Fruit fly (Drosophila melanogaster): ENCODE measurements around the gene mv.

Gene mv

dm6 chr3L:1964099-1964498 lies at the start of gene mv:
TSS of gene mv (minus strand) at chr3L:1964178.
- TF ChIP-seq Hr96 (GFP tag; optimal IDR thresholded peaks at IDR 0.05) (no peak), CG7101 (tag; optimal IDR thresholded peaks at IDR 0.05) (no peak), CG14711 (tag; optimal IDR thresholded peaks at IDR 0.05) (peak; percentile 10), bab1 (GFP tag; optimal IDR thresholded peaks at IDR 0.05) (peak; percentile 33), CG11617 (GFP tag; optimal IDR thresholded peaks at IDR 0.05) (peak; percentile 41), Mnt (GFP tag; optimal IDR thresholded peaks at IDR 0.05) (peak; percentile 18), tj (GFP tag; optimal IDR thresholded peaks at IDR 0.05) (peak; percentile 59)

DNA sequence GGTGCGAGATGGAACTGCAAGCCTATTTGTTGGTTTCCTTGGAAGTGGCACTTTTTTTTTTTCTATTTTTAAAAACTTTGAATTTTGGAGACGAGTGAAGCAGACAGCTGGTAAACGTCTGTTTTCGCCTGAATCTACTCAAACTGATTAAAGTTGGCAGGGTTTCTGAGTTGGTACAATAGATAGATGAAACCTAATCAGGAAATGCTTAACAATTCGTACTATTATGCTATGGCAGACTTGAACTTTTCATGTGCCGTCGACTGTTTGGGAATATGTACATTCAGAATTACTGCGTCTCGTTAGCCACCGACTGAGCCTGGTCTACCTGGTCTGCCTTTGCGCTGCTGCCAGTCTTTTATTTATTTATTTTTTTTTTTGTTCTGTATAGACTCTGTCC lies 41.6 kb upstream of the mv start, which contains the start of gene CG42841:
CG42841 (minus strand) TSS at position 101 of the 400 bp plus-strand sequence.
- TF ChIP-seq CG5204 (GFP tag; optimal IDR thresholded peaks at IDR 0.05), result no peak
- no peak for TF ChIP-seq CG12768 (GFP tag; optimal IDR thresholded peaks at IDR 0.05)
- no peak for TF ChIP-seq Crg-1 (GFP tag; optimal IDR thresholded peaks at IDR 0.05)
- TF ChIP-seq pad (GFP tag; optimal IDR thresholded peaks at IDR 0.05), result no peak
- no peak for TF ChIP-seq CG1620 (GFP tag; optimal IDR thresholded peaks at IDR 0.05)
- TF ChIP-seq cic (GFP tag; optimal IDR thresholded peaks at IDR 0.05), result no peak
- TF ChIP-seq toe (GFP tag; optimal IDR thresholded peaks at IDR 0.05), result no peak
- TF ChIP-seq CG7045 (GFP tag; optimal IDR thresholded peaks at IDR 0.05), result no peak
- TF ChIP-seq ovo (GFP tag; optimal IDR thresholded peaks at IDR 0.05), result no peak
- TF ChIP-seq CG14711 (tag; optimal IDR thresholded peaks at IDR 0.05), result no peak
- no peak for TF ChIP-seq cnc (optimal IDR thresholded peaks at IDR 0.05)
- TF ChIP-seq Mnt (GFP tag; optimal IDR thresholded peaks at IDR 0.05), result no peak
- no peak for TF ChIP-seq bab1 (GFP tag; optimal IDR thresholded peaks at IDR 0.05)
- TF ChIP-seq kay (GFP tag; ENCODE audit: borderline replicate concordance), result no peak
- TF ChIP-seq tj (GFP tag; optimal IDR thresholded peaks at IDR 0.05), result no peak

DNA sequence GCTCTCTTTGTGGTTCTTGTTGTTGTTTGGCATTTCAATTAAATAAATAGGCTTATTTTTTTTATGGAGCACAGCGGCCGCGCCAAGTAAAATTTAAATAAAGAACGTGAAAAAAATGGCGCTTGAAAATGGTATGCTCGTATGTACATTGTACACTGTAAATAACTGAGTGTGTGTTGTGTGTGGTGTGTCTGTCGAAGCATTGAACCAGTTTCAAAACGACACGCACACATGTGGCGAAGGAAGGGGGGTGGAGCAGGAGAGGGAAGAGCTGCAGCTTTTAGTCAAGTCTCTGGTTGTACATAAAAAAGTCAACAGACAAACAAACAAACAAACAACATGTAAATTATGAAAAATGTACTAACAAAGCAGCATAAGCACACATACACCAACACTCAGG lies 40.8 kb upstream of the mv start:
- no peak for TF ChIP-seq kay (GFP tag; ENCODE audit: borderline replicate concordance)
- TF ChIP-seq cnc (optimal IDR thresholded peaks at IDR 0.05), result no peak
- TF ChIP-seq Hr96 (GFP tag; optimal IDR thresholded peaks at IDR 0.05), result no peak
- TF ChIP-seq Crg-1 (GFP tag; optimal IDR thresholded peaks at IDR 0.05), result no peak
- TF ChIP-seq CG7045 (GFP tag; optimal IDR thresholded peaks at IDR 0.05), result no peak
- no peak for TF ChIP-seq CG14711 (tag; optimal IDR thresholded peaks at IDR 0.05)
- no peak for TF ChIP-seq CG1620 (GFP tag; optimal IDR thresholded peaks at IDR 0.05)
- TF ChIP-seq bab1 (GFP tag; optimal IDR thresholded peaks at IDR 0.05), result no peak
- no peak for TF ChIP-seq ovo (GFP tag; optimal IDR thresholded peaks at IDR 0.05)
- TF ChIP-seq CG12768 (GFP tag; optimal IDR thresholded peaks at IDR 0.05), result no peak
- no peak for TF ChIP-seq Clk (GFP tag; optimal IDR thresholded peaks at IDR 0.05)
- no peak for TF ChIP-seq toe (GFP tag; optimal IDR thresholded peaks at IDR 0.05)
- TF ChIP-seq CG5204 (GFP tag; optimal IDR thresholded peaks at IDR 0.05), result no peak
- no peak for TF ChIP-seq CG33017 (tag; optimal IDR thresholded peaks at IDR 0.05)

DNA sequence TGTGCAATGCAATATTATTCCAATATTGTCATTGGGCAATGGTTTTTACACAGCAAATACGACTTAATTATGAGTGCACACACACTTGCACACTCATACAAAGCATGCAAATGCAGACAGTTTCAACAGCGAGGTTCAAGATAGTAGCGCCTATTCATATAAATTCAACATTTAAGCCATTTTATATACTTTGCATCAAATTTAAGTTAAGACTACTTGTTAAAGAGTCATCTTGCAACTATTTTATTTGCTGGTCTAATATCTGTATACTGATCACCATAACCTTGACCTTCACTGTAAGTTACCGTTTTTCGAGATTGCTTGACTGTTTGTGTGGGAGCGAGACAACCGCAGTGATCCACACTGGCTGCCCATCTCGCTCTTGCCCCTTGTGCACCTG lies 21.4 kb upstream of the mv start:
- no peak for TF ChIP-seq cnc (optimal IDR thresholded peaks at IDR 0.05)
- TF ChIP-seq Mnt (GFP tag; optimal IDR thresholded peaks at IDR 0.05), result no peak
- TF ChIP-seq CG12768 (GFP tag; optimal IDR thresholded peaks at IDR 0.05), result no peak
- TF ChIP-seq ovo (GFP tag; optimal IDR thresholded peaks at IDR 0.05), result no peak
- no peak for TF ChIP-seq tj (GFP tag; optimal IDR thresholded peaks at IDR 0.05)
- no peak for TF ChIP-seq CG11617 (GFP tag; optimal IDR thresholded peaks at IDR 0.05)
- TF ChIP-seq CG1620 (GFP tag; optimal IDR thresholded peaks at IDR 0.05), result no peak
- no peak for TF ChIP-seq pad (GFP tag; optimal IDR thresholded peaks at IDR 0.05)
- no peak for TF ChIP-seq CG14711 (tag; optimal IDR thresholded peaks at IDR 0.05)
- TF ChIP-seq Hr96 (GFP tag; optimal IDR thresholded peaks at IDR 0.05), result no peak
- no peak for TF ChIP-seq CG7101 (tag; optimal IDR thresholded peaks at IDR 0.05)
- TF ChIP-seq kay (GFP tag; ENCODE audit: borderline replicate concordance), result no peak
- no peak for TF ChIP-seq cic (GFP tag; optimal IDR thresholded peaks at IDR 0.05)
- TF ChIP-seq bab1 (GFP tag; optimal IDR thresholded peaks at IDR 0.05), result no peak

DNA sequence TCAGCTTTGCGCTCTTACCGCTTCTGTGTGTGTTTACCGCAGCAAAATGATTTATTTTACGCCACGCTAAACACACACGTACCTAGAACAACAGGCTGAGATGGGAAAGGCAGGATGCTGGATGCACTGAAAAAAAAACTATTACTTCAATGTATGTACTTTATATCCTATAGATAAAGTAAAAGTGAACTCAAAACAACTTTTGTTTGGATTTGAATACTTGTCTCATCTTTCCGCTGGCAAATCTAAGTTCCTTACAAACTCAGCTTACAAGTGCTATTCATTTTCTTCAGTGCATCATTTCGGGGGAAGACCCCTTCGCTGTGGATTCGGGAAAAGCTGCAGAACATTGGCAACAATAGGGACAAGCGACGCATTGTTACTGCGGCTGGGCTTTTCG lies 12.8 kb upstream of the mv start:
- no peak for TF ChIP-seq CG14711 (tag; optimal IDR thresholded peaks at IDR 0.05)
- TF ChIP-seq Mnt (GFP tag; optimal IDR thresholded peaks at IDR 0.05), result no peak
- TF ChIP-seq tj (GFP tag; optimal IDR thresholded peaks at IDR 0.05), result no peak
- no peak for TF ChIP-seq Hr96 (GFP tag; optimal IDR thresholded peaks at IDR 0.05)
- TF ChIP-seq CG1620 (GFP tag; optimal IDR thresholded peaks at IDR 0.05), result no peak
- TF ChIP-seq CG5204 (GFP tag; optimal IDR thresholded peaks at IDR 0.05), result no peak
- TF ChIP-seq cnc (optimal IDR thresholded peaks at IDR 0.05), result no peak
- TF ChIP-seq CG11617 (GFP tag; optimal IDR thresholded peaks at IDR 0.05), result no peak
- TF ChIP-seq Crg-1 (GFP tag; optimal IDR thresholded peaks at IDR 0.05), result no peak
- no peak for TF ChIP-seq cic (GFP tag; optimal IDR thresholded peaks at IDR 0.05)
- no peak for TF ChIP-seq CG7045 (GFP tag; optimal IDR thresholded peaks at IDR 0.05)
- TF ChIP-seq CG12768 (GFP tag; optimal IDR thresholded peaks at IDR 0.05), result no peak
- TF ChIP-seq bab1 (GFP tag; optimal IDR thresholded peaks at IDR 0.05), result no peak
- no peak for TF ChIP-seq CG7101 (tag; optimal IDR thresholded peaks at IDR 0.05)
- TF ChIP-seq kay (GFP tag; ENCODE audit: borderline replicate concordance), result no peak
- TF ChIP-seq CG33017 (tag; optimal IDR thresholded peaks at IDR 0.05), result no peak
- TF ChIP-seq ovo (GFP tag; optimal IDR thresholded peaks at IDR 0.05), result no peak
- TF ChIP-seq pad (GFP tag; optimal IDR thresholded peaks at IDR 0.05), result no peak
- TF ChIP-seq Clk (GFP tag; optimal IDR thresholded peaks at IDR 0.05), result no peak

- TF ChIP-seq Crg-1 (GFP tag; optimal IDR thresholded peaks at IDR 0.05) (no peak), bab1 (GFP tag; optimal IDR thresholded peaks at IDR 0.05) (peak; percentile 1), CG7101 (tag; optimal IDR thresholded peaks at IDR 0.05) (no peak)
Measured at dm6 chr3L:1971103-1971742, 7.2 kb upstream of the mv start, which contains the start of the genes CG11815 and acs. TSS of gene CG11815 (minus strand) at chr3L:1971200. TSS of gene acs (plus strand) at chr3L:1971638.
